Fruit fly (Drosophila melanogaster): ENCODE results near the gene C1GalTA.

Gene C1GalTA

DNA sequence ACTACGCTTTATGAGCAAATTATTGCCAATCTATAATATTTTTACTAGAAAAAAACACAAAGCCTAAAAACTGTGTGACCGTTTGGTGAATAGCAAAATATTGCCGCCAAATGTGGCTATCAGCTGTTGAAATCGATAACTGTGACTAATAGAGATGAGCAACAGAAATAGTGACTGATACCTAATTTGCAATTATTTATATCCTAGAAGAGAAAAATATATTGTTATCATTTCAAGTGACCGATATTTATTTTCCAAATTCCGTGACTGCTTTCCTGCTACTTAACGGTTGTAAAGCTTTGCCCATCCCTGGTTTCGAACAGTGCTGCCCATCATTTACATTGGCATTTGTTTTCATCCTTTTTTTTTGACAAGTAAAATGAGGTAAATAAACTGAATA, 46.3 kb upstream of the C1GalTA start, which contains the start of the genes alien and CG18661 (continued):
- TF ChIP-seq Fer3 (tag; optimal IDR thresholded peaks at IDR 0.05) (peak; percentile 50), zf30C (GFP tag; optimal IDR thresholded peaks at IDR 0.05) (no peak), ssp (GFP tag; IDR thresholded peaks at IDR 0.05) (peak; percentile 81), pb (GFP tag; optimal IDR thresholded peaks at IDR 0.05) (peak; percentile 82), vfl (GFP tag; optimal IDR thresholded peaks at IDR 0.05) (peak; percentile 71), CG13624 (GFP tag; optimal IDR thresholded peaks at IDR 0.05) (peak; percentile 85), CG9797 (GFP tag; optimal IDR thresholded peaks at IDR 0.05) (peak; percentile 80), CG17385 (GFP tag; optimal IDR thresholded peaks at IDR 0.05) (peak; percentile 34), CG31388 (GFP tag; optimal IDR thresholded peaks at IDR 0.05) (no peak), Fer2 (tag; optimal IDR thresholded peaks at IDR 0.05) (peak; percentile 43), CG17829 (tag; optimal IDR thresholded peaks at IDR 0.05) (peak; percentile 64), CG18599 (GFP tag; optimal IDR thresholded peaks at IDR 0.05) (peak; percentile 67), gsb (GFP tag; IDR thresholded peaks at IDR 0.05) (peak; percentile 41; the same call in 1 of the 2 replicates), NC2α (GFP tag; optimal IDR thresholded peaks at IDR 0.05) (peak; percentile 36), CG34224 (GFP tag; IDR thresholded peaks at IDR 0.05; ENCODE audit: partially characterized antibody) (no peak), Dfd (GFP tag; optimal IDR thresholded peaks at IDR 0.05) (no peak), CG12659 (GFP tag; optimal IDR thresholded peaks at IDR 0.05) (peak; percentile 82), CkIIα-i1 (GFP tag; IDR thresholded peaks at IDR 0.05) (0 out of 2 replicates have a peak, but pooled peaks have one; percentile 64), Dip2 (GFP tag; IDR thresholded peaks at IDR 0.05) (no peak), wek (GFP tag; optimal IDR thresholded peaks at IDR 0.05) (no peak), Xrp1 (GFP tag; IDR thresholded peaks at IDR 0.05) (peak; percentile 85), Sry-δ (GFP tag; optimal IDR thresholded peaks at IDR 0.05) (peak; percentile 88), HLH54F (GFP tag; optimal IDR thresholded peaks at IDR 0.05) (peak; percentile 82), CG8290 (GFP tag; optimal IDR thresholded peaks at IDR 0.05) (peak; percentile 89), CG8290 (tag; optimal IDR thresholded peaks at IDR 0.05) (peak in 1 of 2 experiments; percentile 90), Oli (tag; optimal IDR thresholded peaks at IDR 0.05) (peak; percentile 40), z (GFP tag; IDR thresholded peaks at IDR 0.05) (no peak), Dll (GFP tag; IDR thresholded peaks at IDR 0.05; ENCODE audit: partially characterized antibody) (peak; percentile 70), CG7745 (tag; optimal IDR thresholded peaks at IDR 0.05) (no peak), sim (GFP tag; IDR thresholded peaks at IDR 0.05) (no peak), TFAM (GFP tag; optimal IDR thresholded peaks at IDR 0.05) (no peak), CG10267 (tag; optimal IDR thresholded peaks at IDR 0.05) (peak; percentile 78), CG15514 (GFP tag; optimal IDR thresholded peaks at IDR 0.05) (peak; percentile 65), sug (tag; optimal IDR thresholded peaks at IDR 0.05) (peak; percentile 88), CG9437 (GFP tag; optimal IDR thresholded peaks at IDR 0.05) (peak; percentile 16), croc (GFP tag; conservative IDR thresholded peaks at IDR 0.05) (peak; percentile 91), Stat92E (GFP tag; optimal IDR thresholded peaks at IDR 0.05) (peak in 1 of 3 experiments; percentile 40), mirr (GFP tag; optimal IDR thresholded peaks at IDR 0.05) (peak; percentile 23), ara (GFP tag; IDR thresholded peaks at IDR 0.05) (peak; percentile 66; the same call in 1 of the 2 replicates), CG14014 (GFP tag; IDR thresholded peaks at IDR 0.05) (peak; percentile 88), CG7839 (tag; optimal IDR thresholded peaks at IDR 0.05) (peak; percentile 87), CG12942 (GFP tag; optimal IDR thresholded peaks at IDR 0.05) (peak; percentile 80), run (tag; optimal IDR thresholded peaks at IDR 0.05) (peak; percentile 54), tin (GFP tag; optimal IDR thresholded peaks at IDR 0.05) (peak; percentile 92), Dad (GFP tag; optimal IDR thresholded peaks at IDR 0.05) (peak; percentile 59), CG4424 (GFP tag; optimal IDR thresholded peaks at IDR 0.05) (peak; percentile 75), insv (GFP tag; optimal IDR thresholded peaks at IDR 0.05) (peak in 1 of 2 experiments; percentile 74), CTCF (GFP tag; optimal IDR thresholded peaks at IDR 0.05) (peak; percentile 44), CG4820 (GFP tag; optimal IDR thresholded peaks at IDR 0.05) (peak; percentile 58), pho (GFP tag; optimal IDR thresholded peaks at IDR 0.05) (peak; percentile 83), CG15479 (GFP tag; optimal IDR thresholded peaks at IDR 0.05) (no peak)

Data from whole organism, embryonic.